Worm (Caenorhabditis elegans): ENCODE measurements around the gene H42K12.3.
A peak's percentile ranks its signal among the peaks of the same experiment; 100 is the strongest.

H42K12.3 gene

DNA sequence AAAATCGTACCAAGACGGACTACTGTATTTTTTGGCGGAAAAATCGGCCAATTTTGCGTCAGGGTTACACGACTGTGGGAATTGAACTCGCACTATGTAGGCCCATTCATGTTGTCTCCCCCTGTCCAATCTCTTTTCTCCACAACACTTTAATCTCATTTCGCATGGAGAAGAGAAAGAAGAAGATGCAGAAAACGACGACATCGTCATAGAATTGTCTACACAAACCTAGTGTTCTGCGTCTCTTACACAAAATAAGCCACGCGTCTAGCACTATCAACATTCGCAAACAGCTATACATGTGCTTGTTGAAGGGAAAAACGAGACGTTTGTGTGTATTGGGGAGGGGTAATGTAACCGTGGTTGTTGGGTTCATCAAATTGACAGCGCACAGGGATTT is 11.8 kb downstream of the H42K12.3 start (continued):
- TF ChIP-seq nhr-25 (tag; optimal IDR thresholded peaks at IDR 0.05; ENCODE audit: borderline replicate concordance, insufficient read depth) (peak; percentile 58), mdt-29 (GFP tag; IDR thresholded peaks at IDR 0.05) (no peak), unc-39 (tag; optimal IDR thresholded peaks at IDR 0.05) (no peak), spr-1 (tag; optimal IDR thresholded peaks at IDR 0.05) (peak; percentile 83), hif-1 (tag; optimal IDR thresholded peaks at IDR 0.05) (peak in 1 of 2 experiments; percentile 49), jun-1 (tag; optimal IDR thresholded peaks at IDR 0.05) (peak; percentile 60), vab-7 (GFP tag; IDR thresholded peaks at IDR 0.05) (peak; percentile 52; the same call in 1 of the 2 replicates), T20F7.1 (GFP tag; optimal IDR thresholded peaks at IDR 0.05) (peak; percentile 71), sdz-12 (GFP tag; optimal IDR thresholded peaks at IDR 0.05) (no peak), lin-15B (tag; optimal IDR thresholded peaks at IDR 0.05) (no peak), mxl-3 (GFP tag; optimal IDR thresholded peaks at IDR 0.05) (peak; percentile 96), ZK337.2 (GFP tag; IDR thresholded peaks at IDR 0.05) (no peak), nhr-111 (GFP tag; optimal IDR thresholded peaks at IDR 0.05) (no peak), mes-2 (tag; optimal IDR thresholded peaks at IDR 0.05; ENCODE audit: poor library complexity, severe bottlenecking) (peak; percentile 90), cey-2 (tag; optimal IDR thresholded peaks at IDR 0.05; ENCODE audit: borderline replicate concordance, insufficient read depth) (no peak), pha-4 (GFP tag; IDR thresholded peaks at IDR 0.05) (peak; percentile 62; the same call in 1 of the 2 replicates), pha-4 (tag; optimal IDR thresholded peaks at IDR 0.05) (no peak), aly-2 (tag; optimal IDR thresholded peaks at IDR 0.05) (no peak), snpc-1.2 (GFP tag; IDR thresholded peaks at IDR 0.05) (no peak), T26A8.4 (GFP tag; IDR thresholded peaks at IDR 0.05) (peak; percentile 90), unc-62 (GFP tag; optimal IDR thresholded peaks at IDR 0.05 in 1 of 2) (peak in 1 of 2 experiments; percentile 85), unc-62 (tag; optimal IDR thresholded peaks at IDR 0.05) (no peak), nhr-48 (tag; optimal IDR thresholded peaks at IDR 0.05) (peak; percentile 63), php-3 (GFP tag; IDR thresholded peaks at IDR 0.05) (peak; percentile 46; the same call in 1 of the 2 replicates), nhr-41 (GFP tag; IDR thresholded peaks at IDR 0.05) (no peak), tag-97 (GFP tag; IDR thresholded peaks at IDR 0.05) (no peak), hlh-30 (tag; optimal IDR thresholded peaks at IDR 0.05; ENCODE audit: insufficient read depth) (peak; percentile 69), zag-1 (tag; optimal IDR thresholded peaks at IDR 0.05) (no peak), lir-3 (tag; optimal IDR thresholded peaks at IDR 0.05) (no peak), fos-1 (tag; optimal IDR thresholded peaks at IDR 0.05) (no peak), ces-1 (GFP tag; optimal IDR thresholded peaks at IDR 0.05) (peak; percentile 59), lin-38 (GFP tag; IDR thresholded peaks at IDR 0.05) (no peak; the same call in 1 of the 2 replicates), tra-1 (GFP tag; IDR thresholded peaks at IDR 0.05) (no peak), unc-130 (GFP tag; optimal IDR thresholded peaks at IDR 0.05) (no peak), set-16 (GFP tag; IDR thresholded peaks at IDR 0.05) (no peak), saeg-2 (GFP tag; IDR thresholded peaks at IDR 0.05) (no peak), nhr-76 (tag; optimal IDR thresholded peaks at IDR 0.05) (no peak), ceh-62 (tag; optimal IDR thresholded peaks at IDR 0.05) (no peak), nhr-28 (tag; optimal IDR thresholded peaks at IDR 0.05) (peak; percentile 59), dmd-9 (GFP tag; IDR thresholded peaks at IDR 0.05) (0 out of 2 replicates have a peak, but pooled peaks have one; percentile 46), gei-8 (GFP tag; optimal IDR thresholded peaks at IDR 0.05) (no peak), F10B5.3 (tag; optimal IDR thresholded peaks at IDR 0.05) (peak; percentile 15), daf-12 (tag; optimal IDR thresholded peaks at IDR 0.05) (no peak), Y48G9A.11 (GFP tag; IDR thresholded peaks at IDR 0.05) (no peak), ceh-82 (tag; optimal IDR thresholded peaks at IDR 0.05) (no peak), daf-19 (GFP tag; conservative IDR thresholded peaks at IDR 0.05) (0 out of 2 replicates have a peak, but pooled peaks have one; percentile 8), F44E2.7 (GFP tag; IDR thresholded peaks at IDR 0.05) (no peak), dpl-1 (GFP tag; optimal IDR thresholded peaks at IDR 0.05) (peak; percentile 33), ceh-32 (tag; optimal IDR thresholded peaks at IDR 0.05; ENCODE audit: poor library complexity) (no peak), lin-39 (tag; optimal IDR thresholded peaks at IDR 0.05) (no peak), R02D3.7 (tag; optimal IDR thresholded peaks at IDR 0.05) (no peak)

Data from whole organism, L4 larva.